Fruit fly (Drosophila melanogaster) whole organism, embryonic: ENCODE measurements around the gene CG10993.
A peak's percentile ranks its signal among the peaks of the same experiment; 100 is the strongest.

Source experiments
- Asciz ChIP-seq: fragments of 200-800 bp; sonication (Bioruptor generic); optimal IDR thresholded peaks from 2 replicates; lab custom pipeline; 2017; ENCODE audit warnings: missing biosample characterization, mild to moderate bottlenecking, missing genetic modification characterization, missing genetic modification reagents
- Blimp-1 ChIP-seq: fragments of 200-800 bp; sonication (Bioruptor generic); optimal IDR thresholded peaks from 3 replicates; lab custom pipeline; 2018; ENCODE audit warnings: missing biosample characterization, missing genetic modification characterization, mild to moderate bottlenecking, moderate library complexity, missing genetic modification reagents
- Bteb2 ChIP-seq: fragments of 200-800 bp; sonication (Bioruptor generic); optimal IDR thresholded peaks from 2 replicates; lab custom pipeline; 2016; ENCODE audit warnings: missing biosample characterization, missing genetic modification characterization
- CG10654 ChIP-seq: fragments of 200-800 bp; sonication (Bioruptor generic); optimal IDR thresholded peaks from 2 replicates; lab custom pipeline; 2016; ENCODE audit warnings: missing biosample characterization, missing genetic modification characterization
- CG11504 ChIP-seq: fragments of 200-800 bp; sonication (Bioruptor generic); optimal IDR thresholded peaks from 3 replicates; lab custom pipeline; 2019; ENCODE audit warnings: missing biosample characterization, mild to moderate bottlenecking, missing genetic modification characterization, moderate library complexity
- CG11560 ChIP-seq: fragments of 200-800 bp; sonication (Bioruptor generic); IDR thresholded peaks from 3 replicates; pipeline ENCODE4 v1.3.6; 2022; ENCODE audit warnings: missing biosample characterization, missing genetic modification characterization
- CG15073 ChIP-seq: fragments of 200-800 bp; sonication (Bioruptor generic); optimal IDR thresholded peaks from 2 replicates; lab custom pipeline; 2016; ENCODE audit warnings: missing biosample characterization, missing genetic modification characterization
- CG31365 ChIP-seq: fragments of 200-800 bp; sonication (Bioruptor generic); optimal IDR thresholded peaks from 2 replicates; lab custom pipeline; 2018; ENCODE audit warnings: missing biosample characterization, mild to moderate bottlenecking, missing genetic modification characterization
- CG31441 ChIP-seq: fragments of 200-800 bp; sonication (Bioruptor generic); IDR thresholded peaks from 2 replicates; pipeline ENCODE4 v1.3.6; 2022; ENCODE audit warnings: missing biosample characterization, missing genetic modification characterization
- CG5180 ChIP-seq: fragments of 200-800 bp; sonication (Bioruptor generic); optimal IDR thresholded peaks from 3 replicates; lab custom pipeline; 2017; ENCODE audit warnings: missing biosample characterization, missing genetic modification characterization, mild to moderate bottlenecking, moderate library complexity, missing genetic modification reagents
- CG6175 ChIP-seq: fragments of 200-800 bp; sonication (Bioruptor generic); IDR thresholded peaks from 3 replicates; pipeline ENCODE4 v1.3.6; 2022; ENCODE audit warnings: missing biosample characterization, missing genetic modification characterization
- CG6254 ChIP-seq: fragments of 200-800 bp; sonication (Bioruptor generic); optimal IDR thresholded peaks from 3 replicates; lab custom pipeline; 2017; ENCODE audit warnings: mild to moderate bottlenecking, missing biosample characterization, missing genetic modification reagents, missing genetic modification characterization
- CG7839 ChIP-seq: fragments of 200-800 bp; sonication (Bioruptor generic); optimal IDR thresholded peaks from 3 replicates; lab custom pipeline; 2018; ENCODE audit warnings: missing biosample characterization, mild to moderate bottlenecking, missing genetic modification characterization, moderate library complexity
- CG8765 ChIP-seq: fragments of 200-800 bp; sonication (Bioruptor generic); IDR thresholded peaks from 2 replicates; pipeline ENCODE4 v1.3.6; 2022; ENCODE audit warnings: missing biosample characterization, missing genetic modification characterization
- CoRest ChIP-seq: fragments of 200-800 bp; sonication (Bioruptor generic); optimal IDR thresholded peaks from 3 replicates; lab custom pipeline; 2018; ENCODE audit warnings: missing biosample characterization, mild to moderate bottlenecking, missing genetic modification characterization, moderate library complexity
- Dip2 ChIP-seq: fragments of 200-800 bp; sonication (Bioruptor generic); IDR thresholded peaks from 2 replicates; pipeline ENCODE4 v1.3.6; 2022; ENCODE audit warnings: missing biosample characterization, missing genetic modification characterization
- E2f1 ChIP-seq: fragments of 200-800 bp; sonication (Bioruptor generic); IDR thresholded peaks from 2 replicates; pipeline ENCODE4 v1.3.6; 2022; ENCODE audit warnings: missing biosample characterization, missing genetic modification characterization
- Hr39 ChIP-seq: fragments of >200 bp; optimal IDR thresholded peaks from 2 replicates; lab custom pipeline; 2017
- Hr51 ChIP-seq, 2 experiments: fragments of 200-800 bp; sonication (Bioruptor generic); optimal IDR thresholded peaks; 2 replicates in 1 of 2; 3 replicates in 1 of 2; lab custom pipeline; 2016 to 2018; ENCODE audit warnings: missing biosample characterization in 2 of 2, missing genetic modification characterization in 2 of 2, mild to moderate bottlenecking in 1 of 2, moderate library complexity in 1 of 2
- MESR4 ChIP-seq: fragments of 200-800 bp; sonication (Bioruptor generic); optimal IDR thresholded peaks from 2 replicates; lab custom pipeline; 2018; ENCODE audit warnings: missing biosample characterization, mild to moderate bottlenecking, missing genetic modification characterization, moderate library complexity
- NK7.1 ChIP-seq: fragments of 200-800 bp; sonication (Bioruptor generic); optimal IDR thresholded peaks from 3 replicates; lab custom pipeline; 2016; ENCODE audit warnings: missing biosample characterization, missing genetic modification characterization
- Oli ChIP-seq: fragments of 200-800 bp; sonication (Bioruptor generic); optimal IDR thresholded peaks from 2 replicates; lab custom pipeline; 2018; ENCODE audit warnings: missing biosample characterization, mild to moderate bottlenecking, missing genetic modification characterization, moderate library complexity
- Optix ChIP-seq: fragments of 200-800 bp; sonication (Bioruptor generic); IDR thresholded peaks from 3 replicates; pipeline ENCODE4 v1.3.6; 2022; ENCODE audit warnings: missing biosample characterization, missing genetic modification characterization
- Side ChIP-seq: fragments of 200-800 bp; sonication (Bioruptor generic); optimal IDR thresholded peaks from 2 replicates; lab custom pipeline; 2016; ENCODE audit warnings: missing biosample characterization, missing genetic modification characterization
- Sin3A ChIP-seq: fragments of >200 bp; optimal IDR thresholded peaks from 2 replicates; lab custom pipeline; 2018
- Xrp1 ChIP-seq: fragments of 200-800 bp; sonication (Bioruptor generic); IDR thresholded peaks from 2 replicates; pipeline ENCODE4 v1.3.6; 2022; ENCODE audit warnings: missing biosample characterization, missing genetic modification characterization
- bcd ChIP-seq: fragments of 200-800 bp; sonication (Bioruptor generic); optimal IDR thresholded peaks from 2 replicates; lab custom pipeline; 2017; ENCODE audit warnings: missing biosample characterization, mild to moderate bottlenecking, missing genetic modification characterization
- cas ChIP-seq: fragments of 200-800 bp; sonication (Bioruptor generic); IDR thresholded peaks from 2 replicates; pipeline ENCODE4 v1.3.6; 2022; ENCODE audit warnings: missing biosample characterization, missing genetic modification characterization
- danr ChIP-seq: fragments of 200-800 bp; sonication (Bioruptor generic); IDR thresholded peaks from 2 replicates; pipeline ENCODE4 v1.3.6; 2022; ENCODE audit warnings: missing biosample characterization, missing genetic modification characterization
- dati ChIP-seq: fragments of 200-800 bp; sonication (Bioruptor generic); IDR thresholded peaks from 2 replicates; pipeline ENCODE4 v1.3.6; 2022; ENCODE audit warnings: missing biosample characterization, missing genetic modification characterization
- dmrt11E ChIP-seq: fragments of 200-800 bp; sonication (Bioruptor generic); optimal IDR thresholded peaks from 3 replicates; lab custom pipeline; 2018; ENCODE audit warnings: missing biosample characterization, mild to moderate bottlenecking, missing genetic modification characterization, moderate library complexity
- dysf ChIP-seq: fragments of 200-800 bp; sonication (Bioruptor generic); IDR thresholded peaks from 3 replicates; pipeline ENCODE4 v1.3.6; 2022; ENCODE audit warnings: missing biosample characterization, missing genetic modification characterization
- eve ChIP-seq, 2 experiments: fragments of >200 bp; optimal IDR thresholded peaks; 2 replicates each; lab custom pipeline; 2017; ENCODE audit warnings: missing biosample characterization in 2 of 2, missing genetic modification characterization in 2 of 2
- grn ChIP-seq: fragments of 200-800 bp; sonication (Bioruptor generic); optimal IDR thresholded peaks from 3 replicates; lab custom pipeline; 2017; ENCODE audit warnings: missing biosample characterization, missing genetic modification characterization
- gsb-n ChIP-seq: fragments of 200-800 bp; sonication (Bioruptor generic); optimal IDR thresholded peaks from 3 replicates; lab custom pipeline; 2018; ENCODE audit warnings: missing biosample characterization, mild to moderate bottlenecking, missing genetic modification characterization
- kni ChIP-seq: fragments of 200-800 bp; sonication (Bioruptor generic); optimal IDR thresholded peaks from 3 replicates; lab custom pipeline; 2017; ENCODE audit warnings: mild to moderate bottlenecking, missing biosample characterization, missing genetic modification reagents, missing genetic modification characterization
- lov ChIP-seq, 2 experiments: fragments of 200-800 bp in 1 of 2; fragments of >200 bp in 1 of 2; sonication (Bioruptor generic) in 1 of 2; IDR thresholded peaks in 1 of 2; optimal IDR thresholded peaks in 1 of 2; 2 replicates in 1 of 2; 3 replicates in 1 of 2; pipeline versions ENCODE4 v1.3.6 to Lab custom; 2017 to 2022; ENCODE audit warnings: missing biosample characterization in 1 of 2, missing genetic modification characterization in 1 of 2
- oc ChIP-seq: fragments of 200-800 bp; sonication (Bioruptor generic); optimal IDR thresholded peaks from 2 replicates; lab custom pipeline; 2018; ENCODE audit warnings: missing biosample characterization, mild to moderate bottlenecking, missing genetic modification characterization, moderate library complexity
- odd ChIP-seq: fragments of 200-800 bp; sonication (Bioruptor generic); optimal IDR thresholded peaks from 2 replicates; lab custom pipeline; 2017; ENCODE audit warnings: missing biosample characterization, mild to moderate bottlenecking, missing genetic modification characterization
- slp2 ChIP-seq: fragments of 200-800 bp; sonication (Bioruptor generic); optimal IDR thresholded peaks from 2 replicates; lab custom pipeline; 2016; ENCODE audit warnings: missing biosample characterization, missing genetic modification characterization
- sqz ChIP-seq: fragments of 200-800 bp; sonication (Bioruptor generic); optimal IDR thresholded peaks from 3 replicates; lab custom pipeline; 2018; ENCODE audit warnings: missing biosample characterization, mild to moderate bottlenecking, missing genetic modification characterization
- stwl ChIP-seq: fragments of 200-800 bp; sonication (Bioruptor generic); optimal IDR thresholded peaks from 3 replicates; lab custom pipeline; 2018; ENCODE audit warnings: missing biosample characterization, mild to moderate bottlenecking, missing genetic modification characterization, moderate library complexity
- tx ChIP-seq: fragments of 200-800 bp; sonication (Bioruptor generic); optimal IDR thresholded peaks from 2 replicates; lab custom pipeline; 2016; ENCODE audit warnings: missing biosample characterization, missing genetic modification characterization
- zfh1 ChIP-seq: fragments of 200-800 bp; sonication (Bioruptor generic); IDR thresholded peaks from 3 replicates; pipeline ENCODE4 v1.3.6; 2022; ENCODE audit warnings: missing biosample characterization, missing genetic modification characterization
- zfh2 ChIP-seq: fragments of 200-800 bp; sonication (Bioruptor generic); optimal IDR thresholded peaks from 2 replicates; lab custom pipeline; 2016; ENCODE audit warnings: missing biosample characterization, missing genetic modification characterization

The CG10993 gene

DNA sequence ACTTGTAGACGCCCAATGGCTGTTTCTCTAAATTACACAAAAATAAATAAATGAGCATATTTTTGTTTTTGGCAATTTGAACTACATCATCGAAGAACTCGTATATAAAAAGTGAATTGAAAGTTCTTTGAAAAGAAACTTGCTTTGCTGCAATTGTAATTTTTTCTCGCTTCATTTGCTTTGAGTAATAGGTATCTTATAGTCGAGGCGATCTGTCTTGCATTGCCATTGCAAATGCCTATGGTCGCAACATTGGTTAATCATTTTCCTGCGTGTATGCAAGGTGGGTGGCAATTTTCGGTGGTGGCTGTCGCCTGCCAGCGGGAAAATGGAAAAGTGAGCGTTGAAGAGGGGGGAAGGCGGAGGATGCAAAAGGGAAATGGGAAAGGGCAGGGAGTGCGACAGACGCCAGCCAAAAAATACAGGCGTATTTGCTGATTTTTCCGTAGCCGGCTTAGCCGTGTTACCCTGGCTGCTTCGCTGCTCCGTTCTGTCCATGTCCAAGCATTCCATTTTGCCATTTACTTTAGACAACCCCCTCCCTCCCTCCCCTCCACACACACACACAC, 3.5 kb downstream of the CG10993 start (continued):
- TF ChIP-seq Oli (tag; lab: Kevin White, UChicago) = peak; percentile 8
- TF ChIP-seq Side (GFP tag; lab: Kevin White, UChicago) = no peak
- TF ChIP-seq Dip2 (GFP tag; lab: Robert Waterston, UW) = no peak
- TF ChIP-seq lov (optimal IDR thresholded peaks at IDR 0.05; lab: Kevin White, UChicago) = no peak
- TF ChIP-seq lov (GFP tag; IDR thresholded peaks at IDR 0.05; lab: Robert Waterston, UW) = no peak
- TF ChIP-seq cas (GFP tag; lab: Robert Waterston, UW) = no peak
- TF ChIP-seq CG10654 (GFP tag; lab: Kevin White, UChicago) = no peak
- TF ChIP-seq dati (GFP tag; lab: Robert Waterston, UW) = no peak
- TF ChIP-seq bcd = no peak
- TF ChIP-seq Blimp-1 (GFP tag; lab: Kevin White, UChicago) = no peak
- no peak for TF ChIP-seq grn
- TF ChIP-seq dysf (GFP tag; lab: Robert Waterston, UW) = no peak
- TF ChIP-seq CG11504 (tag; lab: Kevin White, UChicago) = peak; percentile 36
- peak; percentile 16 for TF ChIP-seq kni (GFP tag; lab: Kevin White, UChicago)
- TF ChIP-seq Hr51 (GFP tag; optimal IDR thresholded peaks at IDR 0.05; lab: Kevin White, UChicago) = no peak
- TF ChIP-seq Optix (GFP tag; lab: Robert Waterston, UW) = no peak
- TF ChIP-seq zfh1 = 0 out of 3 replicates have a peak, but pooled peaks have one; percentile 10
- TF ChIP-seq zfh2 = no peak
- TF ChIP-seq oc (tag; lab: Kevin White, UChicago) = no peak
- no peak for TF ChIP-seq Asciz

- TF ChIP-seq Oli (tag; lab: Kevin White, UChicago) = no peak
- TF ChIP-seq cas (GFP tag; lab: Robert Waterston, UW) = no peak
- no peak for TF ChIP-seq NK7.1 (GFP tag; lab: Kevin White, UChicago)
- no peak for TF ChIP-seq CoRest (tag; lab: Kevin White, UChicago)
- TF ChIP-seq danr (GFP tag; lab: Robert Waterston, UW) = no peak
- TF ChIP-seq CG15073 (GFP tag; lab: Kevin White, UChicago) = no peak
These were observed 4.8 kb downstream of the CG10993 start for dm6 chrX:13786037-13786667.

DNA sequence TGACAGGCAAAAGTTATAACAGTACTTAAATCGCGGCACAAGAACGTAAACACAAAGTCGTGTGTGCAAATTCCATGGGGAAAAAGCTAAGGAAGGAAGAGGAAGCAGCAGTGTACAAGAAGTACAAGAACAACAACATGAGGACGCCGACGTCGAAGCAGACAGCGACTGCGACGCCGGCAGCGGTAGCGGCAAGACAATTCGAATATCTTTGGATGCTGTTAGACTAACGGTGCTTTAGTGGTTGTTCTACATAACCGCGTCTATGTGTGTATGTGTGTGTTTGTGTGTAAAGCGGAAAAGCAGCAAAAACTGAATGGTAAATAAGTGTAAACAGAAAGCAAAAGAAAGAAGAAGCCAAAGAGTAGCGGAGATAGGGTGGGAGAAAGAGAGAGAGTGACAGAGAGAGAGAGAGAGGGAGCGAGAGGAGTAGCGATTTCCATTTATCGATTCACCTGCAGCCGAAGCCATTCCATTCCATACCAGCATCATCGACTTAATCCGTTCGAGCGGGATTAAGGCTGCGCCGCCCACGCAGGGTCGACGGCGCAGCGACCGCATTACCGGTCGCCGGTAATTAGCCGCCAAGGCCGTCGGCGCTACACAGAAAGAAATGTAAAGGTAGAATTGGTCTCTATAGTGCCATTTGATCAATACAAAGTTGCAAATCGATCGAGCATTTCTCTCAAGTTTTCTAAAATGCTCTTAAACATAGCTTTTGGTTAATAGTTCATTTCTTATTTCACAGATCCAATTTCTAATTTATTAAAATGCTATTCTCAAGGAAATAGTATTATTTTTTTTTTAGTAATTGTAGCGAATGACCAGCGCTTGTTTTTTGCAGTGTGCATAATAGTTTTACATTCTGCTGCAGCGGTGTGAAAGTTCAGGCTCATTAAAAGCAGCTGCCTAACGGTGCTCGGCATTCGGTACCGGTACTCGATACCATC, 6.7 kb downstream of the CG10993 start:
- TF ChIP-seq CG11560 (no peak), Xrp1 (peak; percentile 56), CG5180 (GFP tag; lab: Kevin White, UChicago) (peak; percentile 44), dysf (GFP tag; lab: Robert Waterston, UW) (peak; percentile 67), tx (GFP tag; lab: Kevin White, UChicago) (no peak), CG6175 (no peak), CG6254 (GFP tag; lab: Kevin White, UChicago) (peak; percentile 54), CG7839 (peak; percentile 72), odd (GFP tag; lab: Kevin White, UChicago) (peak; percentile 49), CG31441 (GFP tag; lab: Robert Waterston, UW) (peak; percentile 73), Bteb2 (GFP tag; lab: Kevin White, UChicago) (peak; percentile 41), CG8765 (GFP tag; lab: Robert Waterston, UW) (no peak), eve (GFP tag; optimal IDR thresholded peaks at IDR 0.05; lab: Kevin White, UChicago) (peak in 1 of 2 experiments; percentile 58), slp2 (no peak), MESR4 (GFP tag; lab: Kevin White, UChicago) (no peak), dmrt11E (tag; lab: Kevin White, UChicago) (peak; percentile 30), Sin3A (lab: Kevin White, UChicago) (no peak), sqz (GFP tag; lab: Kevin White, UChicago) (no peak), stwl (no peak), gsb-n (tag; lab: Kevin White, UChicago) (no peak), CG31365 (tag; lab: Kevin White, UChicago) (no peak), Hr39 (lab: Kevin White, UChicago) (no peak), E2f1 (GFP tag; lab: Robert Waterston, UW) (no peak)
